Fruit fly (Drosophila melanogaster): ENCODE results near the gene Cpr65Ay.
A peak's percentile ranks its signal among the peaks of the same experiment; 100 is the strongest.

Cpr65Ay gene

dm6 chr3L:6184884-6185438, 26.5 kb upstream of the Cpr65Ay start, which contains the start of the genes D19B and CG43293 (continued):
- TF ChIP-seq lov (optimal IDR thresholded peaks at IDR 0.05) (no peak), lov (GFP tag; IDR thresholded peaks at IDR 0.05) (peak; percentile 71; the same call in 2 of the 3 replicates), tio (GFP tag; optimal IDR thresholded peaks at IDR 0.05) (no peak), CG10462 (GFP tag; optimal IDR thresholded peaks at IDR 0.05) (peak; percentile 82), Mrtf (GFP tag; IDR thresholded peaks at IDR 0.05) (peak; percentile 89), CG17328 (GFP tag; IDR thresholded peaks at IDR 0.05) (peak; percentile 92), CTCF (GFP tag; optimal IDR thresholded peaks at IDR 0.05) (no peak), wor (GFP tag; IDR thresholded peaks at IDR 0.05) (peak; percentile 79), Neu2 (GFP tag; optimal IDR thresholded peaks at IDR 0.05; ENCODE audit: borderline replicate concordance) (peak; percentile 26), YL-1 (GFP tag; optimal IDR thresholded peaks at IDR 0.05) (peak; percentile 95), cwo (GFP tag; optimal IDR thresholded peaks at IDR 0.05) (peak; percentile 81), Trl (optimal IDR thresholded peaks at IDR 0.05) (no peak), Trl (GFP tag; optimal IDR thresholded peaks at IDR 0.05) (peak; percentile 87), CG4360 (GFP tag; IDR thresholded peaks at IDR 0.05) (peak; percentile 58; the same call in 1 of the 2 replicates), CG14667 (GFP tag; IDR thresholded peaks at IDR 0.05) (peak; percentile 77), gsb (GFP tag; IDR thresholded peaks at IDR 0.05) (peak; percentile 75), D19B (GFP tag; optimal IDR thresholded peaks at IDR 0.05) (peak; percentile 100), ewg (GFP tag; optimal IDR thresholded peaks at IDR 0.05) (peak; percentile 90), CG7556 (GFP tag; optimal IDR thresholded peaks at IDR 0.05) (peak; percentile 81), E2f1 (GFP tag; IDR thresholded peaks at IDR 0.05) (peak; percentile 91), danr (GFP tag; IDR thresholded peaks at IDR 0.05) (peak; percentile 78), MBD-R2 (GFP tag; IDR thresholded peaks at IDR 0.05) (peak; percentile 98), CG32772 (GFP tag; IDR thresholded peaks at IDR 0.05) (peak; percentile 85), CG14441 (GFP tag; IDR thresholded peaks at IDR 0.05) (peak; percentile 93), Atf-2 (GFP tag; optimal IDR thresholded peaks at IDR 0.05) (peak; percentile 73), CG5245 (GFP tag; optimal IDR thresholded peaks at IDR 0.05) (peak; percentile 84), pita (GFP tag; optimal IDR thresholded peaks at IDR 0.05) (no peak), E2f2 (GFP tag; IDR thresholded peaks at IDR 0.05) (peak; percentile 69), CG31388 (GFP tag; optimal IDR thresholded peaks at IDR 0.05) (peak; percentile 66), Dek (tag; optimal IDR thresholded peaks at IDR 0.05) (peak; percentile 90), Hey (tag; optimal IDR thresholded peaks at IDR 0.05) (peak; percentile 23), BtbVII (GFP tag; optimal IDR thresholded peaks at IDR 0.05) (peak; percentile 81), Dbx (GFP tag; IDR thresholded peaks at IDR 0.05) (peak; percentile 90), CG9797 (GFP tag; optimal IDR thresholded peaks at IDR 0.05) (peak; percentile 35), PHDP (tag; optimal IDR thresholded peaks at IDR 0.05) (peak; percentile 88), CG11093 (GFP tag; IDR thresholded peaks at IDR 0.05) (peak; percentile 82; the same call in 2 of the 3 replicates), seq (GFP tag; IDR thresholded peaks at IDR 0.05) (peak; percentile 78), Nf-YA (GFP tag; IDR thresholded peaks at IDR 0.05) (peak; percentile 70), bigmax (GFP tag; optimal IDR thresholded peaks at IDR 0.05) (peak; percentile 11), CG10543 (GFP tag; optimal IDR thresholded peaks at IDR 0.05) (peak; percentile 78), CG33557 (GFP tag; optimal IDR thresholded peaks at IDR 0.05) (peak; percentile 38), CG13775 (GFP tag; optimal IDR thresholded peaks at IDR 0.05) (peak; percentile 89), Nf-YB (GFP tag; optimal IDR thresholded peaks at IDR 0.05) (peak; percentile 69), MTF-1 (GFP tag; optimal IDR thresholded peaks at IDR 0.05; ENCODE audit: borderline replicate concordance) (peak; percentile 82), NC2α (GFP tag; optimal IDR thresholded peaks at IDR 0.05) (peak; percentile 45), prd (optimal IDR thresholded peaks at IDR 0.05) (no peak), prd (GFP tag; IDR thresholded peaks at IDR 0.05) (peak; percentile 94), CG9215 (GFP tag; IDR thresholded peaks at IDR 0.05) (peak; percentile 81), stc (GFP tag; IDR thresholded peaks at IDR 0.05) (peak; percentile 87), CG12659 (GFP tag; optimal IDR thresholded peaks at IDR 0.05) (peak; percentile 95), gt (GFP tag; IDR thresholded peaks at IDR 0.05) (no peak), CG9609 (GFP tag; optimal IDR thresholded peaks at IDR 0.05) (peak; percentile 87)
